Worm (Caenorhabditis elegans): ENCODE data around the gene ddn-3.

ce11 chrV:14267326-14267942 is 43.6 kb downstream of the ddn-3 start:
- TF ChIP-seq ztf-29 (GFP tag; IDR thresholded peaks at IDR 0.05) (no peak), ref-1 (GFP tag; conservative IDR thresholded peaks at IDR 0.05) (no peak)
